Worm (Caenorhabditis elegans) whole organism, midembryonic: Measurements from ENCODE around the gene cysl-3.

Source experiments
- T22C8.4 ChIP-seq: fragments of 200-800 bp; sonication (Bioruptor generic); IDR thresholded peaks from 2 replicates; pipeline ENCODE4 v1.3.6; 2022; ENCODE audit warnings: missing genetic modification characterization, missing compliant biosample characterization
- cog-1 ChIP-seq: sonication (generic microtip); optimal IDR thresholded peaks from 2 replicates; lab custom pipeline; 2016; ENCODE audit warnings: missing genetic modification characterization, missing compliant biosample characterization
- flt-1 ChIP-seq: fragments of 200-800 bp; sonication (Bioruptor generic); IDR thresholded peaks from 2 replicates; pipeline ENCODE4 v1.3.6; 2022; ENCODE audit warnings: missing genetic modification characterization, missing compliant biosample characterization
- klf-2 ChIP-seq: fragments of 200-800 bp; sonication (Bioruptor generic); conservative IDR thresholded peaks from 2 replicates; pipeline ENCODE4 v1.3.6; 2022; ENCODE audit warnings: missing genetic modification reagents, missing genetic modification characterization, missing compliant biosample characterization
- med-1 ChIP-seq: sonication (generic microtip); optimal IDR thresholded peaks from 2 replicates; lab custom pipeline; 2017; ENCODE audit warnings: missing genetic modification characterization, mild to moderate bottlenecking, missing compliant biosample characterization, antibody characterized with exemption, missing genetic modification reagents; ENCODE audit not compliant: insufficient read depth
- ref-1 ChIP-seq: fragments of 200-800 bp; sonication (Bioruptor generic); conservative IDR thresholded peaks from 2 replicates; pipeline ENCODE4 v1.3.6; 2022; ENCODE audit warnings: missing genetic modification reagents, missing genetic modification characterization, missing compliant biosample characterization
- tab-1 ChIP-seq: fragments of 200-800 bp; sonication (Bioruptor generic); IDR thresholded peaks from 2 replicates; pipeline ENCODE4 v1.3.6; 2022; ENCODE audit warnings: missing genetic modification characterization, missing compliant biosample characterization
- ztf-23 ChIP-seq: fragments of 200-800 bp; sonication (Bioruptor generic); IDR thresholded peaks from 2 replicates; pipeline ENCODE4 v1.3.6; 2022; ENCODE audit warnings: missing genetic modification reagents, missing genetic modification characterization, missing compliant biosample characterization
- ztf-29 ChIP-seq: fragments of 200-800 bp; sonication (Bioruptor generic); IDR thresholded peaks from 2 replicates; pipeline ENCODE4 v1.3.6; 2022; ENCODE audit warnings: missing genetic modification reagents, missing genetic modification characterization, missing compliant biosample characterization

The cysl-3 gene

DNA sequence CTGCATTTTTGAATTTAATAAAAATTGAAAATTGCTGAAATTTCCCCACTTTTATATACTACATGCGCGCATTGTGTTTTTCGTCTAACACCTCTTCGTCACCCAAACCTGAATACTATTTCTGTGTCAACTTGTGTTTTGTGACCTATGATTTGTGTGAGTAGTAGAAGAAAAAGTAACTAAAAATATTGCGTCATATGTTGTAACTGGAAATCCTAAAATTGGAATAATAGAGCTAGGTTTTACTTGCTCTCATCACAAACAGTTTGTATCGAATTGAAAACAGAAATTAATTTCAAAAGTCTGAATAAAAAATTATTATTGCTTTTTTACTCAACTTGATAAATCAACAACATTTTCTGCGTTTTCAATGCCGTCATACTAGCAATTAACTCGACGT is 29.6 kb upstream of the cysl-3 start, which contains the start of gene R08F11.4:
Gene R08F11.4 (minus strand): TSS at position 29 of the 400 bp plus-strand sequence.
- TF ChIP-seq med-1 (no peak), cog-1 (tag; lab: Kevin White, UChicago) (no peak)

DNA sequence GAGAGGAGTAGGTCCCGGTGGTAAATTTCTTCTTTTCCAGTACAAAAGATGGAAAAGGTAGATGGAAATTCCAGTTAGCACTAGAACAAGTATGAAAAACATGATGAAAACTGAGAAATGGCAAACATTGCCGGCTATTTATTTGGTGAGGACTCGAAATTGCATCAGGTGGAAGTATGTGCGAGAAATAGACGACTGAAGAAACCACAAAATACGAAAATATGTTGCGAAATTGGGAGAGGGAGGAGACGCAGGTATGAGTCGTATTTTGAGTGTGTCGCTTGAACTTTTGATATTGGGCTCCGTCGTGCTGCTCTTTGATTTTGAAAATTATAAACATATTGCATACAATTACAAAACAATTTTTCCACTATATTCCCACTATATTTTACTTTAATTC is 27.4 kb upstream of the cysl-3 start, which contains the start of gene cyp-33C8:
Gene cyp-33C8 (minus strand): TSS at position 200 of the 400 bp plus-strand sequence.
- no peak for TF ChIP-seq ztf-29
- no peak for TF ChIP-seq ztf-23 (GFP tag; lab: Robert Waterston, UW)
- no peak for TF ChIP-seq ref-1
- TF ChIP-seq T22C8.4 = no peak
- no peak for TF ChIP-seq klf-2 (GFP tag; lab: Robert Waterston, UW)
- no peak for TF ChIP-seq tab-1 (GFP tag; lab: Robert Waterston, UW)
- no peak for TF ChIP-seq cog-1 (tag; lab: Kevin White, UChicago)
- no peak for TF ChIP-seq flt-1 (GFP tag; lab: Robert Waterston, UW)
- TF ChIP-seq med-1 = no peak

DNA sequence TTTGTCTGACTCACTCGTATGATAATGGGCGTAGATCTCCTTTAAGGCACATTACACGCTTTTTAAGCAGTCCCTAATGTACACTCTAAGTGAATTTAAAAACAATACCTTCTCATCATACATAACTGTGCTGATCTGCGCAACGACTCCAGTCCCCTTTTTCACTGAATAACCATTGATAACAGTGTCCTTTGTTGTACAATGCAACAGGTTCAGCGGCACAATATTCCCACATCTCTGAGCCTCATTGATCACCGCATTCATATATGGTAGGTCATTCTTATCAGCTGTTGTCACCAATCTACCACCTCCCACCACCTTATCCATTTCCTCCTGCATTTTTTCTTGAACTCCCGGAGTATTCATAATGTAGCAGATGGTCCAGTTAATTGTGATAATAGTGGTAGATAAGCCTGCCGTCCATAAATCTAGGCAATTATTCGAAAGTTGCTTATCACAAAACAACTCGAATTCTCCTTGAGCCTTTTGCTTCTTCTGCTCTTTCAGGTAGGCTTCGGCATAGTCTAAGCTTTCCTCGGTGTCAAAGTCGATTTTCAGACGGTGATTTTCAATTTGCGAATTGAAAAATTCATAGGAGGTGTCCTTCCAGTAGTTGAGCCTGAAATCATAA is 26.0 kb upstream of the cysl-3 start:
- TF ChIP-seq klf-2 (GFP tag; lab: Robert Waterston, UW) (no peak), ztf-23 (GFP tag; lab: Robert Waterston, UW) (no peak), tab-1 (GFP tag; lab: Robert Waterston, UW) (no peak), flt-1 (GFP tag; lab: Robert Waterston, UW) (no peak), T22C8.4 (no peak), ref-1 (no peak)

DNA sequence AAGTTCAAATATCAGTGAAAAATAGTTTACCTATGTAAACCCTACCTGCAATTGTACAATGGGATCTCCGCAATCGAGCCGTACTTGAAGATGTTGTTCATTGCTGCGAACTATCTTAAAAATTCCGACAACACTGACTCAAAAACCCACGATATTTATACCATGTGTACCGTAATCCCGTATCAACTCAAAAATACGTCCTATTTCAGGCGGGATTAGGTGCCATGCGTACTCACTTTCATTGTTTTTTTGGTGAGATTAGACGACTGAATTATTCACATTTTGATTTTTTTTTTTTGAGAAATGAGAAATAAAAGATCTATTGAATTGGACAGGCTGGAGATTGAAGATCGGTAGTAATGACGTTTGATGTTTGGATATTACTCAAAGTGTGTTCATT is 24.4 kb upstream of the cysl-3 start, which contains the start of gene srt-30:
Gene srt-30 (minus strand): TSS at position 101 of the 400 bp plus-strand sequence.
- no peak for TF ChIP-seq T22C8.4
- no peak for TF ChIP-seq med-1
- no peak for TF ChIP-seq flt-1 (GFP tag; lab: Robert Waterston, UW)
- TF ChIP-seq klf-2 (GFP tag; lab: Robert Waterston, UW) = no peak
- no peak for TF ChIP-seq ztf-29
- no peak for TF ChIP-seq cog-1 (tag; lab: Kevin White, UChicago)
- no peak for TF ChIP-seq ztf-23 (GFP tag; lab: Robert Waterston, UW)
- no peak for TF ChIP-seq tab-1 (GFP tag; lab: Robert Waterston, UW)
- TF ChIP-seq ref-1 = no peak

DNA sequence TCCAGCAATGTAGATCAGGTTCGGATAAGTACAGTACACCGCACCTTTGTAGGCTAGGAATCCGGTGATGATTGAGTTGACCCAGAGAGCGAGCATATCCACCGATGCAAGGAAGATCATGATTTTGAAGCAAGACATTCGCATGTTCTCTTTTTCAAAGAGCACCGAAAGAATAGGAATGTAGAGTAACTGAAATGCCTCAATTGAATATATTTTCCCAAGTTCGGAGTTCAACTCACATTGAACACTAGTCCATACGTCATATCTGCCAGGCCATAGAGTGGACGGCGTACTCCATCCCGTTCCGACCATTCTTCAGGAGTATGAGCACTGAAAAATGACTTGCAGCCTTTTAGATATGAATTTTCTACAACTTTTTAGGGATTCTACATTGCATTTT is 23.8 kb upstream of the cysl-3 start:
- TF ChIP-seq cog-1 (tag; lab: Kevin White, UChicago) (no peak), ztf-29 (no peak), flt-1 (GFP tag; lab: Robert Waterston, UW) (no peak), med-1 (no peak), ztf-23 (GFP tag; lab: Robert Waterston, UW) (no peak), ref-1 (no peak), klf-2 (GFP tag; lab: Robert Waterston, UW) (no peak), T22C8.4 (no peak), tab-1 (GFP tag; lab: Robert Waterston, UW) (no peak)

DNA sequence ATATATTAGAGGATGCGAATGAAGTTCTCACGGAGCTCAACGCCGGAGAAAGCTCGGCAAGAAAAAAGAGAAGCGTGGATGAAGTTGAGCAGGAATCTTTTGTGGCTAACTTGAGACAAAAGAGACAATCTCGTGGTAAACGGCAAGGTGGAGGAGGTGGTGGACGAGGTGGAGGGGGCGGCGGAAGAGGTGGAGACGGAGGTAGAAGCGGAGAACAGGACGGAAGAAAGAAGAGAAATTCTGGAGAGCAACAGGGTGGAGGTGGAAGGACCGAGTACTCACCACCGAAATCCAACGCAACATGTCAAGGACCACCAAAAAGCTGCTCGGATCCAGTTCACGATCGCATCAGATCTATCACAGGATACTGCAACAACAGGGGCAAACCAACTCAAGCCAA is 14.5 kb upstream of the cysl-3 start:
- TF ChIP-seq tab-1 (GFP tag; lab: Robert Waterston, UW) = no peak
- TF ChIP-seq klf-2 (GFP tag; lab: Robert Waterston, UW) = no peak
- no peak for TF ChIP-seq ztf-23 (GFP tag; lab: Robert Waterston, UW)
- TF ChIP-seq ref-1 = no peak
- no peak for TF ChIP-seq cog-1 (tag; lab: Kevin White, UChicago)
- TF ChIP-seq flt-1 (GFP tag; lab: Robert Waterston, UW) = no peak
- TF ChIP-seq ztf-29 = no peak
- no peak for TF ChIP-seq med-1

DNA sequence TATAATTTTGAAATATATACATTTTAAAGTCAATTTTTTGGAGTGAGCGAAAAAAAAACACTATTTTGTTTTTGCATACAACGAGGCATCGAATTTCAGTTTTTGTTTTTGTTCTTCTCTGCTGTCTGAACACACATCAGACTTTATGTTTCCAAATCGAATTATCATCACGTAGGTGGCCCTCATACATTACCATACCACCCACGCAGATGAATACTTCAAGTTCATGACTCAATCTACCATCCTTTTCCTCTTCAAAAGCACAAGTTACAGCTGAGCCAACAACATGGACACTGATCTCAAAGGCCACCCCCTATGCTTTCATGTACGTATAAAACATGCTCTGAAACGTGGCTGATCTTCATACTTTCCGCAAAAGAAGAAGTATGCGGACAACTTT is 13.8 kb upstream of the cysl-3 start, which contains the start of gene R08F11.7:
Gene R08F11.7 (plus strand): TSS at position 301 of the 400 bp plus-strand sequence.
- TF ChIP-seq tab-1 (GFP tag; lab: Robert Waterston, UW) (no peak), med-1 (no peak), ztf-29 (no peak), ztf-23 (GFP tag; lab: Robert Waterston, UW) (no peak), T22C8.4 (no peak), ref-1 (no peak), flt-1 (GFP tag; lab: Robert Waterston, UW) (no peak), cog-1 (tag; lab: Kevin White, UChicago) (no peak), klf-2 (GFP tag; lab: Robert Waterston, UW) (no peak)

DNA sequence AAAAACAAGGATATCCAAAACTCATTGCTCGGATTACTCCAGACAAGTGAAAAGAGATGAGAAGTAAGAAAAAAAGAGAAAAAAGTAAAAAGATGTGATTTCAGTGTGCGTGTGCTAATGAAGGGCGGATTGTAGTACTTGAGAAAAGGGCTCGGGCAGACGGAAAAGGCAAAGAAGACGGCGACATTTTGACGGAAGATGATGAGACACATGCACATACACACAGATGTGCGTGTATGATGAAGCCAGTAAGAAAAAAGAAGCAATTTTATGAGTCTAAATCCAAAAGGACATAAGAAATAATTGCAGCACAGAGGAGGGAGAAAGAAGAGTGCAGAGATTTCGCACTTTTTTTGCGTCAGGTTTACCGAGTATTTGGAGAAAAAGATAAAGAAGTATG is 12.6 kb upstream of the cysl-3 start:
- TF ChIP-seq flt-1 (GFP tag; lab: Robert Waterston, UW) (no peak), ztf-23 (GFP tag; lab: Robert Waterston, UW) (no peak), cog-1 (tag; lab: Kevin White, UChicago) (no peak), tab-1 (GFP tag; lab: Robert Waterston, UW) (no peak), klf-2 (GFP tag; lab: Robert Waterston, UW) (no peak), med-1 (no peak), ztf-29 (no peak), T22C8.4 (no peak)

DNA sequence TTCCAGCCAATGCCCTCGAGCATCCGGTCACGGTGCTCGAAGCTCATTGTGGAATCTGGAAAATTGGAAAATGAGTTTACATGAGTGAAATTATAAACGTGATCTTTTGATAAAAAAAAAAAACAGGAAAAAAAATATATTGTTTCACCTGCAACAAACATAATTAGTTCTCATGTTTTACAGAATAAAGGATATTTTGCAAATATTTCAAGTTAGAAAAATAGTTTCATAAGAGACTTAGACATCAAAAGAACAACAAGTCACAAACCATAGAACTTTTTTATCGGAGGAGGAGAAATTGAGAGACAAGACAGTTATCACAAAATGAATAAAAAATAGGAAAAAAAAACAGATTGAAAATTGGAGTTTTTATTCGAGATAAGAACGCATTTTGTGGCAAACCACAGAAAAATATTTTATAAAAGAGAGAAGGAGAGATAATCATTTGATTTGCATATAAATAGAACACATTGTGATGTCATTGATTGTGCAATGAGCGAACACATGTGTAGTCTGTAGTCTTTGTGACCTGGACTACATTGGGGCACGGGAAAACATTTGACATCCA is 8.3 kb upstream of the cysl-3 start, which contains the start of gene R08F11.1:
Gene R08F11.1 (minus strand): TSS at position 51 of the 568 bp plus-strand sequence.
- TF ChIP-seq med-1 = no peak
- no peak for TF ChIP-seq tab-1 (GFP tag; lab: Robert Waterston, UW)
- no peak for TF ChIP-seq ztf-29
- no peak for TF ChIP-seq klf-2 (GFP tag; lab: Robert Waterston, UW)
- no peak for TF ChIP-seq flt-1 (GFP tag; lab: Robert Waterston, UW)
- TF ChIP-seq ref-1 = no peak
- no peak for TF ChIP-seq ztf-23 (GFP tag; lab: Robert Waterston, UW)

DNA sequence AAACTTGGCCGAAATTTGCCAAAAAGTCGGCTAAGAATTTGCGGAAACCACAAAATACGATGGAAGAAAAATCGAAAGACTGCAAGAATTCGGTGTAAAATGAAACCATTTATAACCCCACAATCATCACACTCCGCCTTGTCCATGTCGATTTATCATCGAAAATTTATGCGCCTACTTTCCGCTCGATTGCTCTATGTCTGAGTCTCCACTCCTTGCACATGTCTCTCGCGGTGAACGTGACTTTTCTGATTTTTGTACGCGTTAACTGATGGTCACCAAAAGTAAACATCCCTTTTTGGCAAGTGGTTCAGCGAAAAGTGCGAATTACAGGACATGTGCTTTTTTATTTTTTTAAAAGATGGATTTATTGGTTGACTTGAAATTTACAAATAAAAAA is 1.0 kb upstream of the cysl-3 start:
- no peak for TF ChIP-seq klf-2 (GFP tag; lab: Robert Waterston, UW)
- no peak for TF ChIP-seq flt-1 (GFP tag; lab: Robert Waterston, UW)
- no peak for TF ChIP-seq tab-1 (GFP tag; lab: Robert Waterston, UW)
- TF ChIP-seq ref-1 = no peak
- no peak for TF ChIP-seq cog-1 (tag; lab: Kevin White, UChicago)
- TF ChIP-seq ztf-23 (GFP tag; lab: Robert Waterston, UW) = no peak
- no peak for TF ChIP-seq T22C8.4
- no peak for TF ChIP-seq med-1
- no peak for TF ChIP-seq ztf-29
